Worm (Caenorhabditis elegans): ENCODE data around the gene rig-6.

ce11 chrII:4849885-4850284 is 38.0 kb upstream of the rig-6 start, which contains the start of gene T23B7.3:
- TF ChIP-seq snpc-4 (tag; optimal IDR thresholded peaks at IDR 0.05): no peak
- TF ChIP-seq ztf-11 (tag; optimal IDR thresholded peaks at IDR 0.05): no peak
